Fruit fly (Drosophila melanogaster) whole organism, embryonic: Measurements from ENCODE around the gene CG14207.

Source experiments
- Abd-B ChIP-seq: fragments of 200-800 bp; sonication (Bioruptor generic); optimal IDR thresholded peaks from 2 replicates; lab custom pipeline; 2018; ENCODE audit warnings: missing biosample characterization, mild to moderate bottlenecking, missing genetic modification characterization, moderate library complexity
- CG11085 ChIP-seq: fragments of 200-800 bp; sonication (Bioruptor generic); IDR thresholded peaks from 2 replicates; pipeline ENCODE4 v1.3.6; 2022; ENCODE audit warnings: missing biosample characterization, missing genetic modification characterization
- CG11093 ChIP-seq: fragments of 200-800 bp; sonication (Bioruptor generic); IDR thresholded peaks from 3 replicates; pipeline ENCODE4 v1.3.6; 2022; ENCODE audit warnings: missing biosample characterization, missing genetic modification characterization
- CG11398 ChIP-seq: fragments of 200-800 bp; sonication (Bioruptor generic); optimal IDR thresholded peaks from 2 replicates; lab custom pipeline; 2016; ENCODE audit warnings: missing biosample characterization, missing genetic modification characterization
- CG13287 ChIP-seq: fragments of 200-800 bp; sonication (Bioruptor generic); IDR thresholded peaks from 2 replicates; pipeline ENCODE4 v1.3.6; 2022; ENCODE audit warnings: missing biosample characterization, missing genetic modification characterization; ENCODE audit not compliant: partially characterized antibody
- CG14014 ChIP-seq: fragments of 200-800 bp; sonication (Bioruptor generic); IDR thresholded peaks from 2 replicates; pipeline ENCODE4 v1.3.6; 2022; ENCODE audit warnings: missing biosample characterization, missing genetic modification characterization
- CG14860 ChIP-seq: fragments of 200-800 bp; sonication (Bioruptor generic); IDR thresholded peaks from 3 replicates; pipeline ENCODE4 v1.3.6; 2022; ENCODE audit warnings: missing biosample characterization, missing genetic modification characterization; ENCODE audit not compliant: partially characterized antibody
- CG16779 ChIP-seq: fragments of 200-800 bp; sonication (Bioruptor generic); IDR thresholded peaks from 2 replicates; pipeline ENCODE4 v1.3.6; 2022; ENCODE audit warnings: missing biosample characterization, missing genetic modification characterization
- CG16813 ChIP-seq: fragments of 200-800 bp; sonication (Bioruptor generic); IDR thresholded peaks from 3 replicates; pipeline ENCODE4 v1.3.6; 2022; ENCODE audit warnings: missing biosample characterization, missing genetic modification characterization; ENCODE audit not compliant: partially characterized antibody
- CG17186 ChIP-seq: fragments of 200-800 bp; sonication (Bioruptor generic); optimal IDR thresholded peaks from 3 replicates; lab custom pipeline; 2017; ENCODE audit warnings: missing biosample characterization, missing genetic modification reagents, missing genetic modification characterization
- CG17385 ChIP-seq: fragments of 200-800 bp; sonication (Bioruptor generic); optimal IDR thresholded peaks from 3 replicates; lab custom pipeline; 2018; ENCODE audit warnings: missing biosample characterization, mild to moderate bottlenecking, missing genetic modification characterization
- CG18476 ChIP-seq: fragments of 200-800 bp; sonication (Bioruptor generic); optimal IDR thresholded peaks from 2 replicates; lab custom pipeline; 2016; ENCODE audit warnings: missing biosample characterization, mild to moderate bottlenecking, missing genetic modification characterization
- CG2678 ChIP-seq: fragments of 200-800 bp; sonication (Bioruptor generic); optimal IDR thresholded peaks from 3 replicates; lab custom pipeline; 2019; ENCODE audit warnings: missing biosample characterization, mild to moderate bottlenecking, missing genetic modification characterization, moderate library complexity
- CG30403 ChIP-seq: fragments of 200-800 bp; sonication (Bioruptor generic); optimal IDR thresholded peaks from 3 replicates; lab custom pipeline; 2016; ENCODE audit warnings: missing biosample characterization, missing genetic modification characterization
- CG33557 ChIP-seq: fragments of 200-800 bp; sonication (Bioruptor generic); optimal IDR thresholded peaks from 2 replicates; lab custom pipeline; 2019; ENCODE audit warnings: missing biosample characterization, mild to moderate bottlenecking, missing genetic modification characterization, moderate library complexity
- Dp ChIP-seq: fragments of 200-800 bp; sonication (Bioruptor generic); optimal IDR thresholded peaks from 2 replicates; lab custom pipeline; 2018; ENCODE audit warnings: missing biosample characterization, mild to moderate bottlenecking, missing genetic modification characterization, moderate library complexity
- ERR ChIP-seq: fragments of 200-800 bp; sonication (Bioruptor generic); optimal IDR thresholded peaks from 2 replicates; lab custom pipeline; 2016; ENCODE audit warnings: missing biosample characterization, missing genetic modification characterization
- GATAe ChIP-seq: fragments of 200-800 bp; sonication (Bioruptor generic); conservative IDR thresholded peaks from 2 replicates; pipeline ENCODE4 v1.3.6; 2022; ENCODE audit warnings: missing biosample characterization, missing genetic modification characterization
- Hand ChIP-seq: fragments of 200-800 bp; sonication (Bioruptor generic); optimal IDR thresholded peaks from 2 replicates; lab custom pipeline; 2017; ENCODE audit warnings: mild to moderate bottlenecking, missing biosample characterization, missing genetic modification reagents, missing genetic modification characterization
- Myb ChIP-seq: fragments of 200-800 bp; sonication (Bioruptor generic); optimal IDR thresholded peaks from 2 replicates; lab custom pipeline; 2016; ENCODE audit warnings: missing biosample characterization, missing genetic modification characterization
- NC2β ChIP-seq: fragments of 200-800 bp; sonication (Bioruptor generic); optimal IDR thresholded peaks from 2 replicates; lab custom pipeline; 2016; ENCODE audit warnings: missing biosample characterization, missing genetic modification characterization
- Pdp1 ChIP-seq, 2 experiments: fragments of 200-800 bp; sonication (Bioruptor generic); optimal IDR thresholded peaks; 3 replicates each; lab custom pipeline; 2016; ENCODE audit warnings: missing biosample characterization in 2 of 2, missing genetic modification characterization in 2 of 2, mild to moderate bottlenecking in 1 of 2, moderate library complexity in 1 of 2
- Rfx ChIP-seq: fragments of 200-800 bp; sonication (Bioruptor generic); IDR thresholded peaks from 2 replicates; pipeline ENCODE4 v1.3.6; 2022; ENCODE audit warnings: missing biosample characterization, missing genetic modification characterization
- ato ChIP-seq: fragments of 200-800 bp; sonication (Bioruptor generic); IDR thresholded peaks from 2 replicates; pipeline ENCODE4 v1.3.6; 2022; ENCODE audit warnings: missing biosample characterization, missing genetic modification characterization; ENCODE audit not compliant: partially characterized antibody
- chinmo ChIP-seq: fragments of 200-800 bp; sonication (Bioruptor generic); IDR thresholded peaks from 4 replicates; pipeline ENCODE4 v1.3.6; 2022; ENCODE audit warnings: missing biosample characterization, missing genetic modification characterization; ENCODE audit not compliant: partially characterized antibody
- chm ChIP-seq: fragments of 200-800 bp; sonication (Bioruptor generic); IDR thresholded peaks from 2 replicates; pipeline ENCODE4 v1.3.6; 2022; ENCODE audit warnings: missing biosample characterization, missing genetic modification characterization
- crp ChIP-seq, 2 experiments: fragments of 200-800 bp; sonication (Bioruptor generic); optimal IDR thresholded peaks; 2 replicates in 1 of 2; 3 replicates in 1 of 2; lab custom pipeline; 2017; ENCODE audit warnings: missing biosample characterization in 2 of 2, missing genetic modification characterization in 2 of 2, mild to moderate bottlenecking in 1 of 2, moderate library complexity in 1 of 2
- fd96Cb ChIP-seq: fragments of 200-800 bp; sonication (Bioruptor generic); optimal IDR thresholded peaks from 2 replicates; lab custom pipeline; 2018; ENCODE audit warnings: missing biosample characterization, mild to moderate bottlenecking, missing genetic modification characterization, moderate library complexity
- ftz-f1 ChIP-seq: fragments of 200-800 bp; sonication (Bioruptor generic); optimal IDR thresholded peaks from 2 replicates; lab custom pipeline; 2016; ENCODE audit warnings: missing biosample characterization, missing genetic modification characterization
- gcm ChIP-seq: fragments of 200-800 bp; sonication (Bioruptor generic); optimal IDR thresholded peaks from 2 replicates; lab custom pipeline; 2019; ENCODE audit warnings: missing biosample characterization, mild to moderate bottlenecking, missing genetic modification characterization, moderate library complexity
- grn ChIP-seq: fragments of 200-800 bp; sonication (Bioruptor generic); optimal IDR thresholded peaks from 3 replicates; lab custom pipeline; 2017; ENCODE audit warnings: missing biosample characterization, missing genetic modification characterization
- hbn ChIP-seq: fragments of 200-800 bp; sonication (Bioruptor generic); IDR thresholded peaks from 2 replicates; pipeline ENCODE4 v1.3.6; 2022; ENCODE audit warnings: missing biosample characterization, missing genetic modification characterization; ENCODE audit not compliant: partially characterized antibody
- nerfin-2 ChIP-seq: fragments of 200-800 bp; sonication (Bioruptor generic); IDR thresholded peaks from 2 replicates; pipeline ENCODE4 v1.3.6; 2022; ENCODE audit warnings: missing biosample characterization, missing genetic modification characterization; ENCODE audit not compliant: partially characterized antibody
- otp ChIP-seq: fragments of 200-800 bp; sonication (Bioruptor generic); IDR thresholded peaks from 3 replicates; pipeline ENCODE4, ENCODE4 v1.3.6; 2022; ENCODE audit warnings: missing biosample characterization, missing genetic modification characterization
- pfk ChIP-seq: fragments of 200-800 bp; sonication (Bioruptor generic); optimal IDR thresholded peaks from 2 replicates; lab custom pipeline; 2018; ENCODE audit warnings: missing biosample characterization, mild to moderate bottlenecking, missing genetic modification characterization, moderate library complexity
- pzg ChIP-seq: fragments of 200-800 bp; sonication (Bioruptor generic); optimal IDR thresholded peaks from 3 replicates; lab custom pipeline; 2018; ENCODE audit warnings: missing biosample characterization, mild to moderate bottlenecking, missing genetic modification characterization, moderate library complexity
- run ChIP-seq: fragments of 200-800 bp; sonication (Bioruptor generic); optimal IDR thresholded peaks from 3 replicates; lab custom pipeline; 2018; ENCODE audit warnings: missing biosample characterization, mild to moderate bottlenecking, missing genetic modification characterization
- sc ChIP-seq, 3 experiments: fragments of >200 bp in 2 of 3; fragments of 200-800 bp in 1 of 3; sonication (Bioruptor generic) in 1 of 3; optimal IDR thresholded peaks; 2 replicates in 2 of 3; 3 replicates in 1 of 3; lab custom pipeline; 2017; ENCODE audit warnings: mild to moderate bottlenecking in 1 of 3, missing biosample characterization in 1 of 3, missing genetic modification characterization in 1 of 3, missing genetic modification reagents in 1 of 3
- sd ChIP-seq: fragments of 200-800 bp; sonication (Bioruptor generic); optimal IDR thresholded peaks from 3 replicates; lab custom pipeline; 2018; ENCODE audit warnings: missing biosample characterization, mild to moderate bottlenecking, missing genetic modification characterization, moderate library complexity
- sob ChIP-seq: fragments of 200-800 bp; sonication (Bioruptor generic); IDR thresholded peaks from 2 replicates; pipeline ENCODE4 v1.3.6; 2022; ENCODE audit warnings: missing biosample characterization, missing genetic modification characterization
- tup ChIP-seq: fragments of 200-800 bp; sonication (Bioruptor generic); optimal IDR thresholded peaks from 2 replicates; lab custom pipeline; 2016; ENCODE audit warnings: missing biosample characterization, mild to moderate bottlenecking, missing genetic modification characterization, moderate library complexity
- unc-4 ChIP-seq: fragments of 200-800 bp; sonication (Bioruptor generic); IDR thresholded peaks from 2 replicates; pipeline ENCODE4 v1.3.6; 2022; ENCODE audit warnings: missing biosample characterization, missing genetic modification characterization; ENCODE audit not compliant: partially characterized antibody
- vnd ChIP-seq: fragments of 200-800 bp; sonication (Bioruptor generic); IDR thresholded peaks from 3 replicates; pipeline ENCODE4 v1.3.6; 2022; ENCODE audit warnings: missing biosample characterization, missing genetic modification characterization; ENCODE audit not compliant: partially characterized antibody
- zen2 ChIP-seq: fragments of 200-800 bp; sonication (Bioruptor generic); IDR thresholded peaks from 3 replicates; pipeline ENCODE4 v1.3.6; 2022; ENCODE audit warnings: missing biosample characterization, missing genetic modification characterization; ENCODE audit not compliant: partially characterized antibody

Gene CG14207

dm6 chrX:19618183-19618740, 13.3 kb downstream of the CG14207 start, which contains the start of the genes Pstk and Tim9b (continued):
- TF ChIP-seq pzg (GFP tag; lab: Kevin White, UChicago) (peak; percentile 38), Pdp1 (GFP tag; optimal IDR thresholded peaks at IDR 0.05; lab: Kevin White, UChicago) (peak in 1 of 2 experiments; percentile 93), crp (GFP tag; optimal IDR thresholded peaks at IDR 0.05; lab: Kevin White, UChicago) (peak; percentile 17 to 85), hbn (GFP tag; lab: Robert Waterston, UW) (peak; percentile 49), tup (GFP tag; lab: Kevin White, UChicago) (no peak), Dp (GFP tag; lab: Kevin White, UChicago) (peak; percentile 77)

dm6 chrX:19621145-19621544, 16.1 kb downstream of the CG14207 start, which contains the start of gene CG14221:
Gene CG14221, minus strand, starts transcription at chrX:19621245.
- TF ChIP-seq Myb (no peak), CG33557 (GFP tag; lab: Kevin White, UChicago) (no peak), CG16779 (GFP tag; lab: Robert Waterston, UW) (no peak), run (tag; lab: Kevin White, UChicago) (no peak), fd96Cb (no peak), sob (GFP tag; lab: Robert Waterston, UW) (no peak), NC2β (no peak), chinmo (GFP tag; lab: Robert Waterston, UW) (no peak), CG14014 (GFP tag; lab: Robert Waterston, UW) (no peak), chm (GFP tag; lab: Robert Waterston, UW) (no peak), sc (optimal IDR thresholded peaks at IDR 0.05; lab: Kevin White, UChicago) (no peak), sc (GFP tag; optimal IDR thresholded peaks at IDR 0.05; lab: Kevin White, UChicago) (no peak), otp (no peak), Rfx (no peak), CG17385 (GFP tag; lab: Kevin White, UChicago) (no peak), CG11093 (GFP tag; lab: Robert Waterston, UW) (no peak), CG18476 (GFP tag; lab: Kevin White, UChicago) (no peak), sd (no peak), GATAe (GFP tag; lab: Robert Waterston, UW) (no peak)

- TF ChIP-seq Pdp1 (GFP tag; optimal IDR thresholded peaks at IDR 0.05; lab: Kevin White, UChicago) (no peak), Myb (peak; percentile 16), CG13287 (peak; percentile 82), chinmo (GFP tag; lab: Robert Waterston, UW) (peak; percentile 69; the same call in 1 of the 4 replicates), ato (GFP tag; lab: Robert Waterston, UW) (no peak), CG11085 (GFP tag; lab: Robert Waterston, UW) (no peak), Hand (GFP tag; lab: Kevin White, UChicago) (no peak), ftz-f1 (GFP tag; lab: Kevin White, UChicago) (peak; percentile 68), CG17186 (GFP tag; lab: Kevin White, UChicago) (peak; percentile 75), chm (GFP tag; lab: Robert Waterston, UW) (peak; percentile 37; the same call in 1 of the 2 replicates), zen2 (GFP tag; lab: Robert Waterston, UW) (peak; percentile 76), hbn (GFP tag; lab: Robert Waterston, UW) (peak; percentile 67), CG30403 (GFP tag; lab: Kevin White, UChicago) (no peak), CG14860 (GFP tag; lab: Robert Waterston, UW) (peak; percentile 59; the same call in 2 of the 3 replicates), CG11398 (no peak), vnd (GFP tag; lab: Robert Waterston, UW) (peak; percentile 56), grn (GFP tag; lab: Kevin White, UChicago) (no peak), crp (GFP tag; optimal IDR thresholded peaks at IDR 0.05; lab: Kevin White, UChicago) (peak in 1 of 2 experiments; percentile 69), nerfin-2 (GFP tag; lab: Robert Waterston, UW) (0 out of 2 replicates have a peak, but pooled peaks have one; percentile 30), Abd-B (GFP tag; lab: Kevin White, UChicago) (no peak), pfk (peak; percentile 23), gcm (GFP tag; lab: Kevin White, UChicago) (no peak), CG16813 (peak; percentile 68), unc-4 (peak; percentile 76), ERR (GFP tag; lab: Kevin White, UChicago) (no peak), CG2678 (no peak)
These were observed 17.9 kb downstream of the CG14207 start, which contains the start of the genes Naa20A and MKP-4 for dm6 chrX:19622924-19623323. Gene Naa20A, minus strand, starts transcription at chrX:19623074. Gene MKP-4, plus strand, starts transcription at chrX:19623114.
